Worm (Caenorhabditis elegans): Measurements from ENCODE around the gene ubc-7.

ce11 chrIII:9637016-9637415, 6.0 kb upstream of the ubc-7 start, which contains the start of gene gei-13:
- TF ChIP-seq pha-4 (GFP tag; IDR thresholded peaks at IDR 0.05) (no peak), pha-4 (tag; optimal IDR thresholded peaks at IDR 0.05) (no peak), unc-62 (GFP tag; optimal IDR thresholded peaks at IDR 0.05 in 1 of 2) (no peak), unc-62 (tag; optimal IDR thresholded peaks at IDR 0.05) (no peak), T20F7.1 (GFP tag; optimal IDR thresholded peaks at IDR 0.05) (no peak), ztf-7 (tag; optimal IDR thresholded peaks at IDR 0.05) (no peak), hmg-1.1 (GFP tag; IDR thresholded peaks at IDR 0.05) (no peak), daf-12 (tag; optimal IDR thresholded peaks at IDR 0.05) (no peak), nhr-76 (tag; optimal IDR thresholded peaks at IDR 0.05) (no peak), ama-1 (optimal IDR thresholded peaks at IDR 0.05) (no peak), mes-2 (tag; optimal IDR thresholded peaks at IDR 0.05; ENCODE audit: poor library complexity, severe bottlenecking) (no peak), ces-1 (GFP tag; optimal IDR thresholded peaks at IDR 0.05) (no peak), dpl-1 (GFP tag; optimal IDR thresholded peaks at IDR 0.05) (no peak), unc-39 (tag; optimal IDR thresholded peaks at IDR 0.05) (no peak), zip-2 (tag; optimal IDR thresholded peaks at IDR 0.05) (no peak), lin-13 (GFP tag; optimal IDR thresholded peaks at IDR 0.05) (no peak)
